Worm (Caenorhabditis elegans): Measurements from ENCODE around the gene C18A11.3.

DNA sequence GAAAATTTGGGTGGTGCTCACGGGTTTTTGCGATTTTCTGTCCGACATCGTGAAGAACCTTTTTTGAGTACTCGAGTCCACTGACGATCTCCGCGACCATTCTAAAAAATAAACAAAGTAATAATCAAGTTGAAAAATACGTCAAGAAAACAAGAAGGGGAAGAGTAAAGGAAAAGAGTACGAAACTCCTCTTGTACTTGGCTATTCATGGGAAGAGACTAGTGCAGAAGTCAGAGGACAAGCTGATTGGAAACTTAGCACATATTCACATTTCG is 25.5 kb downstream of the C18A11.3 start, which contains the start of gene dao-3:
- TF ChIP-seq pha-4 (tag; optimal IDR thresholded peaks at IDR 0.05) (no peak), ama-1 (optimal IDR thresholded peaks at IDR 0.05) (no peak), ama-1 (GFP tag; optimal IDR thresholded peaks at IDR 0.05) (no peak), nhr-179 (tag; optimal IDR thresholded peaks at IDR 0.05) (no peak), chd-7 (tag; optimal IDR thresholded peaks at IDR 0.05) (no peak), snpc-4 (GFP tag; optimal IDR thresholded peaks at IDR 0.05) (no peak), snpc-4 (tag; optimal IDR thresholded peaks at IDR 0.05) (no peak), unc-62 (GFP tag; optimal IDR thresholded peaks at IDR 0.05) (no peak), madf-3 (GFP tag; IDR thresholded peaks at IDR 0.05) (no peak), tbx-9 (tag; optimal IDR thresholded peaks at IDR 0.05; ENCODE audit: borderline replicate concordance) (no peak), let-526 (GFP tag; IDR thresholded peaks at IDR 0.05) (no peak), pbrm-1 (GFP tag; IDR thresholded peaks at IDR 0.05) (no peak), nfya-1 (tag; optimal IDR thresholded peaks at IDR 0.05; ENCODE audit: borderline replicate concordance, insufficient read depth) (no peak), B0019.2 (GFP tag; conservative IDR thresholded peaks at IDR 0.05) (no peak)
